Worm (Caenorhabditis elegans) whole organism, L3 larva: ENCODE results near the gene pdha-1.

Experiments used
- R02D3.7 ChIP-seq: fragments of 150-350 bp; optimal IDR thresholded peaks from 2 replicates; lab custom pipeline; 2014; ENCODE audit warnings: missing biosample characterization, missing genetic modification characterization
- ZK546.5 ChIP-seq: sonication (generic microtip); optimal IDR thresholded peaks from 2 replicates; lab custom pipeline; 2017; ENCODE audit warnings: missing biosample characterization, missing genetic modification characterization
- aly-2 ChIP-seq: fragments of 150-350 bp; optimal IDR thresholded peaks from 2 replicates; lab custom pipeline; 2014; ENCODE audit warnings: missing biosample characterization, missing genetic modification characterization
- ama-1 ChIP-seq: fragments of 150-350 bp; optimal IDR thresholded peaks from 2 replicates; lab custom pipeline; 2018
- ceh-28 ChIP-seq: fragments of 150-350 bp; optimal IDR thresholded peaks from 2 replicates; lab custom pipeline; 2014; ENCODE audit warnings: missing biosample characterization, missing genetic modification reagents, missing genetic modification characterization
- ceh-82 ChIP-seq: fragments of 150-350 bp; optimal IDR thresholded peaks from 2 replicates; lab custom pipeline; 2014; ENCODE audit warnings: missing biosample characterization, missing genetic modification characterization
- daf-12 ChIP-seq: fragments of 150-350 bp; optimal IDR thresholded peaks from 2 replicates; lab custom pipeline; 2014; ENCODE audit warnings: missing biosample characterization, missing genetic modification reagents, missing genetic modification characterization
- egl-27 ChIP-seq: sonication (generic microtip); optimal IDR thresholded peaks from 4 replicates; lab custom pipeline; 2017; ENCODE audit warnings: missing biosample characterization, missing genetic modification reagents, missing genetic modification characterization
- egl-5 ChIP-seq: fragments of 150-350 bp; optimal IDR thresholded peaks from 2 replicates; lab custom pipeline; 2017; ENCODE audit warnings: missing biosample characterization, missing genetic modification reagents, missing genetic modification characterization, inconsistent platforms
- elt-1 ChIP-seq: fragments of 150-350 bp; optimal IDR thresholded peaks from 2 replicates; lab custom pipeline; 2014; ENCODE audit warnings: missing biosample characterization, missing genetic modification characterization
- elt-2 ChIP-seq: sonication (generic microtip); optimal IDR thresholded peaks from 2 replicates; lab custom pipeline; 2016; ENCODE audit warnings: missing genetic modification reagents, mild to moderate bottlenecking, missing genetic modification characterization, missing compliant biosample characterization
- eor-1 ChIP-seq, 2 experiments: fragments of 150-350 bp; optimal IDR thresholded peaks; 2 replicates each; lab custom pipeline; 2014 to 2018; ENCODE audit warnings: missing biosample characterization in 2 of 2, missing genetic modification characterization in 2 of 2
- fkh-2 ChIP-seq: fragments of 150-350 bp; optimal IDR thresholded peaks from 2 replicates; lab custom pipeline; 2014; ENCODE audit warnings: missing biosample characterization, missing genetic modification reagents, missing genetic modification characterization
- fos-1 ChIP-seq: fragments of 150-350 bp; optimal IDR thresholded peaks from 2 replicates; lab custom pipeline; 2014; ENCODE audit warnings: missing biosample characterization, missing genetic modification characterization
- hmg-11 ChIP-seq: sonication (generic microtip); optimal IDR thresholded peaks from 2 replicates; lab custom pipeline; 2016; ENCODE audit warnings: missing genetic modification characterization, missing compliant biosample characterization
- jun-1 ChIP-seq: fragments of 150-350 bp; optimal IDR thresholded peaks from 2 replicates; lab custom pipeline; 2014; ENCODE audit warnings: missing biosample characterization, missing genetic modification reagents, missing genetic modification characterization
- lin-39 ChIP-seq: fragments of 150-350 bp; optimal IDR thresholded peaks from 2 replicates; lab custom pipeline; 2018; ENCODE audit warnings: missing biosample characterization, missing genetic modification reagents, missing genetic modification characterization
- lsy-12 ChIP-seq: sonication (generic microtip); optimal IDR thresholded peaks from 2 replicates; lab custom pipeline; 2016; ENCODE audit warnings: mild to moderate bottlenecking, missing genetic modification characterization, missing compliant biosample characterization
- mdl-1 ChIP-seq: fragments of 150-350 bp; optimal IDR thresholded peaks from 2 replicates; lab custom pipeline; 2014; ENCODE audit warnings: missing biosample characterization, missing genetic modification characterization
- mml-1 ChIP-seq: fragments of 150-350 bp; sonication (generic microtip); optimal IDR thresholded peaks from 3 replicates; lab custom pipeline; 2014; ENCODE audit warnings: missing biosample characterization, missing genetic modification characterization
- nfya-1 ChIP-seq: sonication (generic microtip); optimal IDR thresholded peaks from 2 replicates; lab custom pipeline; 2017; ENCODE audit warnings: missing genetic modification characterization, mild to moderate bottlenecking, missing compliant biosample characterization, antibody characterized with exemption, moderate library complexity; ENCODE audit not compliant: insufficient read depth
- nhr-12 ChIP-seq: fragments of 150-350 bp; optimal IDR thresholded peaks from 2 replicates; lab custom pipeline; 2014; ENCODE audit warnings: missing biosample characterization, missing genetic modification characterization
- nhr-23 ChIP-seq: fragments of 150-350 bp; optimal IDR thresholded peaks from 2 replicates; lab custom pipeline; 2014; ENCODE audit warnings: missing biosample characterization, missing genetic modification reagents, missing genetic modification characterization
- nhr-237 ChIP-seq: fragments of 150-350 bp; optimal IDR thresholded peaks from 2 replicates; lab custom pipeline; 2014; ENCODE audit warnings: missing biosample characterization, missing genetic modification characterization
- nhr-67 ChIP-seq: fragments of 150-350 bp; optimal IDR thresholded peaks from 2 replicates; lab custom pipeline; 2014; ENCODE audit warnings: missing biosample characterization, missing genetic modification characterization
- nhr-76 ChIP-seq: fragments of 150-350 bp; sonication (generic microtip); optimal IDR thresholded peaks from 5 replicates; lab custom pipeline; 2014; ENCODE audit warnings: missing biosample characterization, missing genetic modification characterization
- pha-4 ChIP-seq: fragments of 150-350 bp; optimal IDR thresholded peaks from 2 replicates; lab custom pipeline; 2014; ENCODE audit warnings: missing biosample characterization, missing genetic modification reagents, missing genetic modification characterization
- pqm-1 ChIP-seq: fragments of 150-350 bp; optimal IDR thresholded peaks from 2 replicates; lab custom pipeline; 2017; ENCODE audit warnings: missing biosample characterization, missing genetic modification characterization, inconsistent platforms
- skn-1 ChIP-seq: fragments of 150-350 bp; optimal IDR thresholded peaks from 2 replicates; lab custom pipeline; 2014; ENCODE audit warnings: missing biosample characterization, missing genetic modification characterization
- snpc-4 ChIP-seq: fragments of 150-350 bp; optimal IDR thresholded peaks from 2 replicates; lab custom pipeline; 2014; ENCODE audit warnings: missing biosample characterization, missing genetic modification characterization
- tbx-2 ChIP-seq: sonication (generic microtip); optimal IDR thresholded peaks from 2 replicates; lab custom pipeline; 2016; ENCODE audit warnings: mild to moderate bottlenecking, missing genetic modification characterization, missing compliant biosample characterization
- unc-39 ChIP-seq: sonication (generic microtip); optimal IDR thresholded peaks from 4 replicates; lab custom pipeline; 2017; ENCODE audit warnings: missing biosample characterization, missing genetic modification characterization
- unc-62 ChIP-seq: fragments of 150-350 bp; sonication (generic microtip); optimal IDR thresholded peaks from 4 replicates; lab custom pipeline; 2014; ENCODE audit warnings: missing biosample characterization, missing genetic modification reagents, missing genetic modification characterization
- zag-1 ChIP-seq: fragments of 150-350 bp; optimal IDR thresholded peaks from 2 replicates; lab custom pipeline; 2014; ENCODE audit warnings: missing biosample characterization, missing genetic modification characterization
- ztf-11 ChIP-seq: fragments of 150-350 bp; optimal IDR thresholded peaks from 2 replicates; lab custom pipeline; 2014; ENCODE audit warnings: missing biosample characterization, missing genetic modification characterization
- ztf-4 ChIP-seq: fragments of 150-350 bp; optimal IDR thresholded peaks from 2 replicates; lab custom pipeline; 2014; ENCODE audit warnings: missing biosample characterization, missing genetic modification characterization

Gene pdha-1

ce11 chrII:8050477-8050876 is 15.6 kb upstream of the pdha-1 start, which contains the start of gene mtre-1:
Gene mtre-1 (minus strand): TSS chrII:8050577.
- TF ChIP-seq nhr-23 (tag; lab: Kevin White, UChicago) (no peak), ceh-28 (tag; lab: Kevin White, UChicago) (no peak), aly-2 (tag; lab: Kevin White, UChicago) (no peak), mml-1 (tag; lab: Kevin White, UChicago) (no peak), nfya-1 (tag; lab: Kevin White, UChicago) (no peak), mdl-1 (no peak), lin-39 (tag; lab: Kevin White, UChicago) (no peak), egl-5 (tag; lab: Kevin White, UChicago) (no peak), nhr-67 (no peak), pqm-1 (tag; lab: Kevin White, UChicago) (no peak), snpc-4 (no peak), egl-27 (no peak), unc-39 (tag; lab: Kevin White, UChicago) (no peak), skn-1 (tag; lab: Kevin White, UChicago) (no peak), pha-4 (tag; lab: Kevin White, UChicago) (no peak), R02D3.7 (tag; lab: Kevin White, UChicago) (no peak), elt-1 (tag; lab: Kevin White, UChicago) (no peak), unc-62 (GFP tag; lab: Kevin White, UChicago) (no peak), ZK546.5 (no peak), lsy-12 (no peak)

ce11 chrII:8051330-8051729 is 14.8 kb upstream of the pdha-1 start:
- no peak for TF ChIP-seq jun-1
- no peak for TF ChIP-seq elt-2

ce11 chrII:8052172-8052571 is 13.9 kb upstream of the pdha-1 start:
- no peak for TF ChIP-seq mml-1 (tag; lab: Kevin White, UChicago)
- TF ChIP-seq pqm-1 (tag; lab: Kevin White, UChicago): no peak
- no peak for TF ChIP-seq unc-62 (GFP tag; lab: Kevin White, UChicago)
- no peak for TF ChIP-seq ztf-11
- no peak for TF ChIP-seq fkh-2 (tag; lab: Kevin White, UChicago)
- TF ChIP-seq zag-1 (tag; lab: Kevin White, UChicago): no peak
- TF ChIP-seq R02D3.7 (tag; lab: Kevin White, UChicago): no peak
- no peak for TF ChIP-seq nhr-23 (tag; lab: Kevin White, UChicago)
- no peak for TF ChIP-seq ama-1 (lab: Kevin White, UChicago)
- TF ChIP-seq lin-39 (tag; lab: Kevin White, UChicago): no peak
- no peak for TF ChIP-seq snpc-4
- TF ChIP-seq ceh-82 (tag; lab: Kevin White, UChicago): no peak
- no peak for TF ChIP-seq daf-12 (tag; lab: Kevin White, UChicago)
- no peak for TF ChIP-seq eor-1 (tag; optimal IDR thresholded peaks at IDR 0.05; lab: Kevin White, UChicago)

- TF ChIP-seq ZK546.5 (no peak), nhr-237 (no peak), egl-5 (tag; lab: Kevin White, UChicago) (no peak), aly-2 (tag; lab: Kevin White, UChicago) (no peak), nhr-23 (tag; lab: Kevin White, UChicago) (no peak), tbx-2 (tag; lab: Kevin White, UChicago) (no peak), unc-39 (tag; lab: Kevin White, UChicago) (no peak), nhr-12 (tag; lab: Kevin White, UChicago) (no peak), ztf-4 (tag; lab: Kevin White, UChicago) (no peak), eor-1 (tag; optimal IDR thresholded peaks at IDR 0.05; lab: Kevin White, UChicago) (no peak), fos-1 (tag; lab: Kevin White, UChicago) (no peak), nhr-76 (tag; lab: Kevin White, UChicago) (no peak), jun-1 (no peak), pha-4 (tag; lab: Kevin White, UChicago) (no peak), hmg-11 (tag; lab: Kevin White, UChicago) (no peak), ama-1 (lab: Kevin White, UChicago) (no peak)
- TF ChIP-seq, all 47 proteins: peak for 0
Observed at ce11 chrII:8052850-8053249, 13.2 kb upstream of the pdha-1 start, which contains the start of gene T05H10.4. Gene T05H10.4 (plus strand): TSS chrII:8053150.
